Fruit fly (Drosophila melanogaster) S2 (cell line): Measurements from ENCODE around the gene CG15482.

Experiments
- CG8478 ChIP-seq: fragments of >200 bp; optimal IDR thresholded peaks from 2 replicates; lab custom pipeline; 2018
- CTCF ChIP-seq, 2 experiments: fragments of >200 bp; optimal IDR thresholded peaks; 2 replicates each; lab custom pipeline; 2018

dm6 chr2L:13191052-13191678, 20.4 kb downstream of the CG15482 start:
- TF ChIP-seq CG8478 (lab: Kevin White, UChicago) (no peak), CTCF (optimal IDR thresholded peaks at IDR 0.05; lab: Kevin White, UChicago) (no peak)
